Fruit fly (Drosophila melanogaster) whole organism, embryonic: ENCODE data around the gene CG9919.

Source experiments
- Ada2b ChIP-seq: fragments of 200-800 bp; sonication (Bioruptor generic); IDR thresholded peaks from 2 replicates; pipeline ENCODE4 v1.3.6; 2022; ENCODE audit warnings: missing biosample characterization, missing genetic modification characterization
- Aef1 ChIP-seq: fragments of 200-800 bp; sonication (Bioruptor generic); IDR thresholded peaks from 3 replicates; pipeline ENCODE4 v1.3.6; 2022; ENCODE audit warnings: missing biosample characterization, missing genetic modification characterization
- Bgb ChIP-seq: fragments of 200-800 bp; sonication (Bioruptor generic); IDR thresholded peaks from 2 replicates; pipeline ENCODE4 v1.3.6; 2022; ENCODE audit warnings: missing biosample characterization, missing genetic modification characterization; ENCODE audit not compliant: partially characterized antibody
- CG10274 ChIP-seq: fragments of 200-800 bp; sonication (Bioruptor generic); optimal IDR thresholded peaks from 3 replicates; lab custom pipeline; 2017; ENCODE audit warnings: missing biosample characterization, mild to moderate bottlenecking, missing genetic modification characterization
- CG12071 ChIP-seq: fragments of 200-800 bp; sonication (Bioruptor generic); optimal IDR thresholded peaks from 3 replicates; lab custom pipeline; 2018; ENCODE audit warnings: missing biosample characterization, mild to moderate bottlenecking, missing genetic modification characterization
- CG13894 ChIP-seq: fragments of 200-800 bp; sonication (Bioruptor generic); optimal IDR thresholded peaks from 3 replicates; lab custom pipeline; 2018; ENCODE audit warnings: missing biosample characterization, mild to moderate bottlenecking, missing genetic modification characterization, moderate library complexity
- CG14667 ChIP-seq: fragments of 200-800 bp; sonication (Bioruptor generic); IDR thresholded peaks from 2 replicates; pipeline ENCODE4 v1.3.6; 2022; ENCODE audit warnings: missing biosample characterization, missing genetic modification characterization
- CG15269 ChIP-seq: fragments of 200-800 bp; sonication (Bioruptor generic); optimal IDR thresholded peaks from 2 replicates; lab custom pipeline; 2018; ENCODE audit warnings: missing biosample characterization, mild to moderate bottlenecking, missing genetic modification characterization, moderate library complexity
- CG1603 ChIP-seq: fragments of 200-800 bp; sonication (Bioruptor generic); optimal IDR thresholded peaks from 2 replicates; lab custom pipeline; 2019; ENCODE audit warnings: missing biosample characterization, mild to moderate bottlenecking, missing genetic modification characterization, moderate library complexity
- CG17359 ChIP-seq: fragments of 200-800 bp; sonication (Bioruptor generic); optimal IDR thresholded peaks from 3 replicates; lab custom pipeline; 2018; ENCODE audit warnings: missing biosample characterization, mild to moderate bottlenecking, missing genetic modification characterization, moderate library complexity
- CG17568 ChIP-seq: fragments of 200-800 bp; sonication (Bioruptor generic); optimal IDR thresholded peaks from 2 replicates; lab custom pipeline; 2018; ENCODE audit warnings: missing biosample characterization, mild to moderate bottlenecking, missing genetic modification characterization, moderate library complexity
- CG2199 ChIP-seq: fragments of 200-800 bp; sonication (Bioruptor generic); IDR thresholded peaks from 3 replicates; pipeline ENCODE4 v1.3.6; 2022; ENCODE audit warnings: missing biosample characterization, missing genetic modification characterization
- CG30020 ChIP-seq: fragments of 200-800 bp; optimal IDR thresholded peaks from 2 replicates; lab custom pipeline; 2019; ENCODE audit warnings: missing biosample characterization, mild to moderate bottlenecking, missing genetic modification characterization, moderate library complexity
- CG34224 ChIP-seq: fragments of 200-800 bp; sonication (Bioruptor generic); IDR thresholded peaks from 3 replicates; pipeline ENCODE4 v1.3.6; 2022; ENCODE audit warnings: missing biosample characterization, missing genetic modification characterization; ENCODE audit not compliant: partially characterized antibody
- CG4282 ChIP-seq: fragments of 200-800 bp; sonication (Bioruptor generic); optimal IDR thresholded peaks from 2 replicates; lab custom pipeline; 2016; ENCODE audit warnings: missing biosample characterization, missing genetic modification characterization
- CG6689 ChIP-seq: fragments of 200-800 bp; sonication (Bioruptor generic); IDR thresholded peaks from 2 replicates; pipeline ENCODE4 v1.3.6; 2022; ENCODE audit warnings: missing biosample characterization, missing genetic modification characterization
- CG6813 ChIP-seq: fragments of 200-800 bp; sonication (Bioruptor generic); optimal IDR thresholded peaks from 2 replicates; lab custom pipeline; 2017; ENCODE audit warnings: missing biosample characterization, missing genetic modification characterization, mild to moderate bottlenecking, moderate library complexity, missing genetic modification reagents
- CG8290 ChIP-seq, 3 experiments: fragments of 200-800 bp; sonication (Bioruptor generic); optimal IDR thresholded peaks; 2 replicates each; lab custom pipeline; 2016 to 2019; ENCODE audit warnings: missing biosample characterization in 3 of 3, missing genetic modification characterization in 3 of 3, mild to moderate bottlenecking in 2 of 3, moderate library complexity in 1 of 3
- CG8924 ChIP-seq: fragments of 200-800 bp; optimal IDR thresholded peaks from 3 replicates; lab custom pipeline; 2019; ENCODE audit warnings: missing biosample characterization, mild to moderate bottlenecking, missing genetic modification characterization, moderate library complexity
- CG9932 ChIP-seq: fragments of 200-800 bp; sonication (Bioruptor generic); IDR thresholded peaks from 2 replicates; pipeline ENCODE4 v1.3.6; 2022; ENCODE audit warnings: missing biosample characterization, missing genetic modification characterization
- Dbx ChIP-seq: fragments of 200-800 bp; sonication (Bioruptor generic); IDR thresholded peaks from 3 replicates; pipeline ENCODE4 v1.3.6; 2022; ENCODE audit warnings: missing biosample characterization, missing genetic modification characterization
- Dip2 ChIP-seq: fragments of 200-800 bp; sonication (Bioruptor generic); IDR thresholded peaks from 2 replicates; pipeline ENCODE4 v1.3.6; 2022; ENCODE audit warnings: missing biosample characterization, missing genetic modification characterization
- HLHmδ ChIP-seq: fragments of 200-800 bp; sonication (Bioruptor generic); optimal IDR thresholded peaks from 2 replicates; lab custom pipeline; 2018; ENCODE audit warnings: missing biosample characterization, mild to moderate bottlenecking, missing genetic modification characterization, moderate library complexity
- Kr ChIP-seq: fragments of 200-800 bp; sonication (Bioruptor generic); optimal IDR thresholded peaks from 2 replicates; lab custom pipeline; 2017; ENCODE audit warnings: missing biosample characterization, mild to moderate bottlenecking, missing genetic modification characterization
- MESR4 ChIP-seq: fragments of 200-800 bp; sonication (Bioruptor generic); optimal IDR thresholded peaks from 2 replicates; lab custom pipeline; 2018; ENCODE audit warnings: missing biosample characterization, mild to moderate bottlenecking, missing genetic modification characterization, moderate library complexity
- NFAT ChIP-seq: fragments of 200-800 bp; sonication (Bioruptor generic); IDR thresholded peaks from 2 replicates; pipeline ENCODE4 v1.3.6; 2022; ENCODE audit warnings: missing biosample characterization, missing genetic modification characterization
- Rfx ChIP-seq: fragments of 200-800 bp; sonication (Bioruptor generic); IDR thresholded peaks from 2 replicates; pipeline ENCODE4 v1.3.6; 2022; ENCODE audit warnings: missing biosample characterization, missing genetic modification characterization
- Scr ChIP-seq: fragments of 200-800 bp; sonication (Bioruptor generic); IDR thresholded peaks from 2 replicates; pipeline ENCODE4 v1.3.6; 2022; ENCODE audit warnings: missing biosample characterization, missing genetic modification characterization; ENCODE audit not compliant: partially characterized antibody
- bbx ChIP-seq: fragments of 200-800 bp; sonication (Bioruptor generic); IDR thresholded peaks from 2 replicates; pipeline ENCODE4 v1.3.6; 2022; ENCODE audit warnings: missing biosample characterization, missing genetic modification characterization; ENCODE audit not compliant: partially characterized antibody
- bsh ChIP-seq, 2 experiments: fragments of 200-800 bp; sonication (Bioruptor generic); optimal IDR thresholded peaks; 2 replicates each; lab custom pipeline; 2017 to 2018; ENCODE audit warnings: mild to moderate bottlenecking in 2 of 2, missing biosample characterization in 2 of 2, missing genetic modification characterization in 2 of 2, moderate library complexity in 1 of 2
- cad ChIP-seq: fragments of >200 bp; optimal IDR thresholded peaks from 2 replicates; lab custom pipeline; 2017; ENCODE audit warnings: missing biosample characterization, missing genetic modification characterization
- cas ChIP-seq: fragments of 200-800 bp; sonication (Bioruptor generic); IDR thresholded peaks from 2 replicates; pipeline ENCODE4 v1.3.6; 2022; ENCODE audit warnings: missing biosample characterization, missing genetic modification characterization
- cg ChIP-seq: fragments of 200-800 bp; sonication (Bioruptor generic); optimal IDR thresholded peaks from 3 replicates; lab custom pipeline; 2019; ENCODE audit warnings: missing biosample characterization, mild to moderate bottlenecking, missing genetic modification characterization, moderate library complexity
- ci ChIP-seq: fragments of 200-800 bp; sonication (Bioruptor generic); IDR thresholded peaks from 3 replicates; pipeline ENCODE4 v1.3.6; 2022; ENCODE audit warnings: missing biosample characterization, missing genetic modification characterization
- gem ChIP-seq: fragments of 200-800 bp; sonication (Bioruptor generic); optimal IDR thresholded peaks from 2 replicates; lab custom pipeline; 2019; ENCODE audit warnings: missing biosample characterization, mild to moderate bottlenecking, missing genetic modification characterization, moderate library complexity
- grau ChIP-seq: fragments of 200-800 bp; optimal IDR thresholded peaks from 3 replicates; lab custom pipeline; 2019; ENCODE audit warnings: missing biosample characterization, mild to moderate bottlenecking, missing genetic modification characterization, moderate library complexity
- lab ChIP-seq: fragments of 200-800 bp; sonication (Bioruptor generic); optimal IDR thresholded peaks from 3 replicates; lab custom pipeline; 2017; ENCODE audit warnings: missing biosample characterization, missing genetic modification characterization, mild to moderate bottlenecking, moderate library complexity, missing genetic modification reagents
- lilli ChIP-seq: fragments of 200-800 bp; sonication (Bioruptor generic); optimal IDR thresholded peaks from 3 replicates; lab custom pipeline; 2016; ENCODE audit warnings: missing biosample characterization, missing genetic modification characterization
- lola ChIP-seq, 3 experiments: fragments of >200 bp in 2 of 3; fragments of 200-800 bp in 1 of 3; sonication (Bioruptor generic) in 1 of 3; optimal IDR thresholded peaks; 2 replicates each; lab custom pipeline; 2017 to 2019; ENCODE audit warnings: missing biosample characterization in 3 of 3, missing genetic modification characterization in 3 of 3, mild to moderate bottlenecking in 1 of 3, moderate library complexity in 1 of 3
- pfk ChIP-seq: fragments of 200-800 bp; sonication (Bioruptor generic); optimal IDR thresholded peaks from 2 replicates; lab custom pipeline; 2018; ENCODE audit warnings: missing biosample characterization, mild to moderate bottlenecking, missing genetic modification characterization, moderate library complexity
- prd ChIP-seq, 3 experiments: fragments of >200 bp in 2 of 3; fragments of 200-800 bp in 1 of 3; sonication (Bioruptor generic) in 1 of 3; optimal IDR thresholded peaks in 2 of 3; IDR thresholded peaks in 1 of 3; 2 replicates in 2 of 3; 3 replicates in 1 of 3; pipeline versions ENCODE4 v1.3.6 to Lab custom; 2017 to 2022; ENCODE audit warnings: missing biosample characterization in 1 of 3, missing genetic modification characterization in 1 of 3
- schlank ChIP-seq: fragments of 200-800 bp; sonication (Bioruptor generic); optimal IDR thresholded peaks from 2 replicates; lab custom pipeline; 2018; ENCODE audit warnings: missing biosample characterization, mild to moderate bottlenecking, missing genetic modification characterization
- shn ChIP-seq: fragments of 200-800 bp; sonication (Bioruptor generic); optimal IDR thresholded peaks from 3 replicates; lab custom pipeline; 2016; ENCODE audit warnings: missing biosample characterization, missing genetic modification characterization
- sug ChIP-seq: fragments of 200-800 bp; optimal IDR thresholded peaks from 2 replicates; lab custom pipeline; 2019; ENCODE audit warnings: missing biosample characterization, mild to moderate bottlenecking, missing genetic modification characterization, moderate library complexity
- vvl ChIP-seq: fragments of 200-800 bp; sonication (Bioruptor generic); IDR thresholded peaks from 2 replicates; pipeline ENCODE4 v1.3.6; 2022; ENCODE audit warnings: missing biosample characterization, missing genetic modification characterization
- wdn ChIP-seq: fragments of 200-800 bp; sonication (Bioruptor generic); IDR thresholded peaks from 2 replicates; pipeline ENCODE4 v1.3.6; 2022; ENCODE audit warnings: missing biosample characterization, missing genetic modification characterization
- yki ChIP-seq: fragments of >200 bp; optimal IDR thresholded peaks from 3 replicates; lab custom pipeline; 2018

Gene CG9919

dm6 chrX:16333434-16334141 is 3.0 kb upstream of the CG9919 start, which contains the start of the genes CG9921 and Dsp1 (continued):
- TF ChIP-seq CG9932 (peak; percentile 42), Rfx (GFP tag; lab: Robert Waterston, UW) (peak; percentile 32; the same call in 1 of the 2 replicates), HLHmδ (peak; percentile 90), cad (GFP tag; lab: Kevin White, UChicago) (peak; percentile 27), bsh (GFP tag; optimal IDR thresholded peaks at IDR 0.05; lab: Kevin White, UChicago) (no peak), lab (GFP tag; lab: Kevin White, UChicago) (peak; percentile 0), CG13894 (tag; lab: Kevin White, UChicago) (peak; percentile 2), CG17568 (GFP tag; lab: Kevin White, UChicago) (no peak), CG14667 (GFP tag; lab: Robert Waterston, UW) (no peak), shn (GFP tag; lab: Kevin White, UChicago) (no peak), yki (lab: Kevin White, UChicago) (peak; percentile 90), CG2199 (peak; percentile 99), cg (GFP tag; lab: Kevin White, UChicago) (peak; percentile 97), CG10274 (no peak), schlank (tag; lab: Kevin White, UChicago) (peak; percentile 31), NFAT (GFP tag; lab: Robert Waterston, UW) (0 out of 2 replicates have a peak, but pooled peaks have one; percentile 23), CG8290 (GFP tag; optimal IDR thresholded peaks at IDR 0.05; lab: Kevin White, UChicago) (no peak), CG8290 (tag; optimal IDR thresholded peaks at IDR 0.05; lab: Kevin White, UChicago) (peak in 1 of 2 experiments; percentile 76), CG17359 (tag; lab: Kevin White, UChicago) (peak; percentile 9), pfk (GFP tag; lab: Kevin White, UChicago) (peak; percentile 63), bbx (peak; percentile 56; the same call in 1 of the 2 replicates), vvl (GFP tag; lab: Robert Waterston, UW) (no peak), CG6813 (GFP tag; lab: Kevin White, UChicago) (peak; percentile 3), CG8924 (tag; lab: Kevin White, UChicago) (peak; percentile 45), sug (tag; lab: Kevin White, UChicago) (peak; percentile 26), gem (no peak), CG30020 (tag; lab: Kevin White, UChicago) (peak; percentile 22), Ada2b (GFP tag; lab: Robert Waterston, UW) (no peak), CG1603 (tag; lab: Kevin White, UChicago) (peak; percentile 5), CG15269 (tag; lab: Kevin White, UChicago) (peak; percentile 49), wdn (peak; percentile 26; the same call in 1 of the 2 replicates), CG12071 (GFP tag; lab: Kevin White, UChicago) (peak; percentile 30), ci (GFP tag; lab: Robert Waterston, UW) (peak; percentile 62; the same call in 2 of the 3 replicates), Dip2 (GFP tag; lab: Robert Waterston, UW) (no peak), Bgb (GFP tag; lab: Robert Waterston, UW) (peak; percentile 42; the same call in 1 of the 2 replicates), Scr (GFP tag; lab: Robert Waterston, UW) (peak; percentile 33; the same call in 1 of the 2 replicates), lilli (peak; percentile 14), Aef1 (peak; percentile 38; the same call in 2 of the 3 replicates), MESR4 (peak; percentile 28), CG6689 (peak; percentile 17; the same call in 1 of the 2 replicates), prd (optimal IDR thresholded peaks at IDR 0.05; lab: Kevin White, UChicago) (no peak), prd (GFP tag; IDR thresholded peaks at IDR 0.05; lab: Robert Waterston, UW) (0 out of 3 replicates have a peak, but pooled peaks have one; percentile 10), CG34224 (0 out of 3 replicates have a peak, but pooled peaks have one; percentile 47), lola (GFP tag; optimal IDR thresholded peaks at IDR 0.05; lab: Kevin White, UChicago) (peak in 1 of 3 experiments; percentile 44), CG4282 (GFP tag; lab: Kevin White, UChicago) (no peak), Dbx (GFP tag; lab: Robert Waterston, UW) (peak; percentile 45; the same call in 1 of the 3 replicates), grau (tag; lab: Kevin White, UChicago) (peak; percentile 13), cas (GFP tag; lab: Robert Waterston, UW) (no peak), Kr (GFP tag; lab: Kevin White, UChicago) (no peak)
